Worm (Caenorhabditis elegans) whole organism, early embryonic: Measurements from ENCODE around the gene grl-2.

Source experiments
- F13C5.2 ChIP-seq: sonication (generic microtip); optimal IDR thresholded peaks from 2 replicates; lab custom pipeline; 2017; ENCODE audit warnings: mild to moderate bottlenecking, missing genetic modification characterization, inconsistent platforms, missing compliant biosample characterization
- flt-1 ChIP-seq: fragments of 200-800 bp; sonication (Bioruptor generic); IDR thresholded peaks from 2 replicates; pipeline ENCODE4 v1.3.6; 2022; ENCODE audit warnings: missing genetic modification characterization, missing compliant biosample characterization
- hmg-4 ChIP-seq: fragments of 200-800 bp; sonication (Bioruptor generic); optimal IDR thresholded peaks from 2 replicates; lab custom pipeline; 2018; ENCODE audit warnings: mild to moderate bottlenecking, missing genetic modification characterization, missing compliant biosample characterization
- scrt-1 ChIP-seq: fragments of 200-800 bp; sonication (Bioruptor generic); IDR thresholded peaks from 2 replicates; pipeline ENCODE4 v1.3.6; 2022; ENCODE audit warnings: missing genetic modification characterization, missing compliant biosample characterization
- sea-1 ChIP-seq: fragments of 200-800 bp; sonication (Bioruptor generic); conservative IDR thresholded peaks from 2 replicates; pipeline ENCODE4 v1.3.6; 2022; ENCODE audit warnings: missing genetic modification characterization, missing compliant biosample characterization
- tbx-11 ChIP-seq: fragments of 200-800 bp; sonication (Bioruptor generic); IDR thresholded peaks from 2 replicates; pipeline ENCODE4 v1.3.6; 2022; ENCODE audit warnings: missing genetic modification characterization, missing compliant biosample characterization
- tra-4 ChIP-seq: sonication (generic microtip); optimal IDR thresholded peaks from 2 replicates; lab custom pipeline; 2017; ENCODE audit warnings: missing genetic modification characterization, missing compliant biosample characterization

ce11 chrV:12939434-12939833 lies 5.4 kb upstream of the grl-2 start, which contains the start of gene T16G1.5:
- no peak for TF ChIP-seq hmg-4 (GFP tag; lab: Kevin White, UChicago)
- TF ChIP-seq F13C5.2 (tag; lab: Kevin White, UChicago), result no peak
- no peak for TF ChIP-seq flt-1 (GFP tag; lab: Robert Waterston, UW)
- no peak for TF ChIP-seq tra-4
- TF ChIP-seq sea-1, result no peak
- no peak for TF ChIP-seq scrt-1
- no peak for TF ChIP-seq tbx-11 (GFP tag; lab: Robert Waterston, UW)
